Fruit fly (Drosophila melanogaster) whole organism, embryonic: ENCODE measurements around the gene CG12609.

Source experiments
- Abd-B ChIP-seq: fragments of 200-800 bp; sonication (Bioruptor generic); optimal IDR thresholded peaks from 2 replicates; lab custom pipeline; 2018; ENCODE audit warnings: missing biosample characterization, mild to moderate bottlenecking, missing genetic modification characterization, moderate library complexity
- Bdp1 ChIP-seq: fragments of 200-800 bp; sonication (Bioruptor generic); optimal IDR thresholded peaks from 3 replicates; lab custom pipeline; 2016; ENCODE audit warnings: missing biosample characterization, missing genetic modification characterization
- CG10274 ChIP-seq: fragments of 200-800 bp; sonication (Bioruptor generic); optimal IDR thresholded peaks from 3 replicates; lab custom pipeline; 2017; ENCODE audit warnings: missing biosample characterization, mild to moderate bottlenecking, missing genetic modification characterization
- CG10321 ChIP-seq: fragments of 200-800 bp; sonication (Bioruptor generic); IDR thresholded peaks from 2 replicates; pipeline ENCODE4 v1.3.6; 2022; ENCODE audit warnings: missing biosample characterization, missing genetic modification characterization
- CG10543 ChIP-seq: fragments of 200-800 bp; sonication (Bioruptor generic); optimal IDR thresholded peaks from 3 replicates; lab custom pipeline; 2017; ENCODE audit warnings: missing biosample characterization, mild to moderate bottlenecking, missing genetic modification characterization, moderate library complexity
- CG10654 ChIP-seq: fragments of 200-800 bp; sonication (Bioruptor generic); optimal IDR thresholded peaks from 2 replicates; lab custom pipeline; 2016; ENCODE audit warnings: missing biosample characterization, missing genetic modification characterization
- CG13424 ChIP-seq: fragments of 200-800 bp; sonication (Bioruptor generic); optimal IDR thresholded peaks from 2 replicates; lab custom pipeline; 2019; ENCODE audit warnings: missing biosample characterization, mild to moderate bottlenecking, missing genetic modification characterization, moderate library complexity
- CG13775 ChIP-seq: fragments of 200-800 bp; sonication (Bioruptor generic); optimal IDR thresholded peaks from 3 replicates; lab custom pipeline; 2017; ENCODE audit warnings: missing biosample characterization, mild to moderate bottlenecking, missing genetic modification characterization
- CG15479 ChIP-seq: fragments of 200-800 bp; sonication (Bioruptor generic); optimal IDR thresholded peaks from 3 replicates; lab custom pipeline; 2019; ENCODE audit warnings: missing biosample characterization, mild to moderate bottlenecking, missing genetic modification characterization, moderate library complexity
- CG17568 ChIP-seq: fragments of 200-800 bp; sonication (Bioruptor generic); optimal IDR thresholded peaks from 2 replicates; lab custom pipeline; 2018; ENCODE audit warnings: missing biosample characterization, mild to moderate bottlenecking, missing genetic modification characterization, moderate library complexity
- CG18011 ChIP-seq: fragments of 200-800 bp; sonication (Bioruptor generic); optimal IDR thresholded peaks from 2 replicates; lab custom pipeline; 2017; ENCODE audit warnings: missing biosample characterization, missing genetic modification characterization, mild to moderate bottlenecking, moderate library complexity, missing genotype
- CG33557 ChIP-seq: fragments of 200-800 bp; sonication (Bioruptor generic); optimal IDR thresholded peaks from 2 replicates; lab custom pipeline; 2019; ENCODE audit warnings: missing biosample characterization, mild to moderate bottlenecking, missing genetic modification characterization, moderate library complexity
- CG3726 ChIP-seq: fragments of 200-800 bp; sonication (Bioruptor generic); IDR thresholded peaks from 3 replicates; pipeline ENCODE4, ENCODE4 v1.3.6; 2022; ENCODE audit warnings: missing biosample characterization, missing genetic modification characterization
- CG3838 ChIP-seq: fragments of 200-800 bp; sonication (Bioruptor generic); optimal IDR thresholded peaks from 3 replicates; lab custom pipeline; 2016; ENCODE audit warnings: missing biosample characterization, missing genetic modification characterization
- CG4617 ChIP-seq: fragments of 200-800 bp; sonication (Bioruptor generic); optimal IDR thresholded peaks from 3 replicates; lab custom pipeline; 2016; ENCODE audit warnings: missing biosample characterization, missing genetic modification characterization, borderline replicate concordance
- CG4730 ChIP-seq: fragments of 200-800 bp; sonication (Bioruptor generic); IDR thresholded peaks from 2 replicates; pipeline ENCODE4 v1.3.6; 2022; ENCODE audit warnings: missing biosample characterization, missing genetic modification characterization
- CG6175 ChIP-seq: fragments of 200-800 bp; sonication (Bioruptor generic); IDR thresholded peaks from 3 replicates; pipeline ENCODE4 v1.3.6; 2022; ENCODE audit warnings: missing biosample characterization, missing genetic modification characterization
- CG6254 ChIP-seq: fragments of 200-800 bp; sonication (Bioruptor generic); optimal IDR thresholded peaks from 3 replicates; lab custom pipeline; 2017; ENCODE audit warnings: mild to moderate bottlenecking, missing biosample characterization, missing genetic modification reagents, missing genetic modification characterization
- CG8944 ChIP-seq: fragments of 200-800 bp; sonication (Bioruptor generic); optimal IDR thresholded peaks from 3 replicates; lab custom pipeline; 2016; ENCODE audit warnings: missing biosample characterization, missing genetic modification characterization
- CG9215 ChIP-seq: fragments of 200-800 bp; sonication (Bioruptor generic); IDR thresholded peaks from 2 replicates; pipeline ENCODE4 v1.3.6; 2022; ENCODE audit warnings: missing biosample characterization, missing genetic modification characterization
- CTCF ChIP-seq: fragments of 200-800 bp; sonication (Bioruptor generic); optimal IDR thresholded peaks from 2 replicates; lab custom pipeline; 2017; ENCODE audit warnings: missing biosample characterization, mild to moderate bottlenecking, missing genetic modification characterization, moderate library complexity
- Camta ChIP-seq: fragments of 200-800 bp; sonication (Bioruptor generic); optimal IDR thresholded peaks from 2 replicates; lab custom pipeline; 2016; ENCODE audit warnings: missing biosample characterization, missing genetic modification characterization
- Dfd ChIP-seq, 2 experiments: fragments of >200 bp; optimal IDR thresholded peaks; 2 replicates each; lab custom pipeline; 2017; ENCODE audit warnings: missing biosample characterization in 2 of 2, missing genetic modification characterization in 2 of 2
- Drgx ChIP-seq: fragments of 200-800 bp; sonication (Bioruptor generic); IDR thresholded peaks from 2 replicates; pipeline ENCODE4 v1.3.6; 2022; ENCODE audit warnings: missing biosample characterization, missing genetic modification characterization
- Fer1 ChIP-seq: fragments of 200-800 bp; sonication (Bioruptor generic); optimal IDR thresholded peaks from 2 replicates; lab custom pipeline; 2017; ENCODE audit warnings: missing biosample characterization, mild to moderate bottlenecking, missing genetic modification characterization
- Gsc ChIP-seq: fragments of 200-800 bp; sonication (Bioruptor generic); IDR thresholded peaks from 2 replicates; pipeline ENCODE4 v1.3.6; 2022; ENCODE audit warnings: missing biosample characterization, missing genetic modification characterization
- H2.0 ChIP-seq: fragments of 200-800 bp; sonication (Bioruptor generic); IDR thresholded peaks from 2 replicates; pipeline ENCODE4 v1.3.6; 2022; ENCODE audit warnings: missing biosample characterization, missing genetic modification characterization
- NK7.1 ChIP-seq: fragments of 200-800 bp; sonication (Bioruptor generic); optimal IDR thresholded peaks from 3 replicates; lab custom pipeline; 2016; ENCODE audit warnings: missing biosample characterization, missing genetic modification characterization
- Neu2 ChIP-seq: fragments of 200-800 bp; sonication (Bioruptor generic); optimal IDR thresholded peaks from 3 replicates; lab custom pipeline; 2016; ENCODE audit warnings: missing biosample characterization, missing genetic modification characterization, borderline replicate concordance
- Oaz ChIP-seq: fragments of 200-800 bp; sonication (Bioruptor generic); IDR thresholded peaks from 2 replicates; pipeline ENCODE4 v1.3.6; 2022; ENCODE audit warnings: missing biosample characterization, missing genetic modification characterization
- Pdp1 ChIP-seq, 2 experiments: fragments of 200-800 bp; sonication (Bioruptor generic); optimal IDR thresholded peaks; 3 replicates each; lab custom pipeline; 2016; ENCODE audit warnings: missing biosample characterization in 2 of 2, missing genetic modification characterization in 2 of 2, mild to moderate bottlenecking in 1 of 2, moderate library complexity in 1 of 2
- Taf1 ChIP-seq: fragments of 200-800 bp; sonication (Bioruptor generic); IDR thresholded peaks from 2 replicates; pipeline ENCODE4 v1.3.6; 2022; ENCODE audit warnings: missing biosample characterization, missing genetic modification characterization
- amos ChIP-seq: fragments of 200-800 bp; sonication (Bioruptor generic); IDR thresholded peaks from 2 replicates; pipeline ENCODE4 v1.3.6; 2022; ENCODE audit warnings: missing biosample characterization, missing genetic modification characterization; ENCODE audit not compliant: partially characterized antibody
- cas ChIP-seq: fragments of 200-800 bp; sonication (Bioruptor generic); IDR thresholded peaks from 2 replicates; pipeline ENCODE4 v1.3.6; 2022; ENCODE audit warnings: missing biosample characterization, missing genetic modification characterization
- chm ChIP-seq: fragments of 200-800 bp; sonication (Bioruptor generic); IDR thresholded peaks from 2 replicates; pipeline ENCODE4 v1.3.6; 2022; ENCODE audit warnings: missing biosample characterization, missing genetic modification characterization
- fd64A ChIP-seq: fragments of 200-800 bp; sonication (Bioruptor generic); optimal IDR thresholded peaks from 3 replicates; lab custom pipeline; 2018; ENCODE audit warnings: missing biosample characterization, mild to moderate bottlenecking, missing genetic modification characterization
- fru ChIP-seq: fragments of >200 bp; optimal IDR thresholded peaks from 2 replicates; lab custom pipeline; 2017
- gsb-n ChIP-seq: fragments of 200-800 bp; sonication (Bioruptor generic); optimal IDR thresholded peaks from 3 replicates; lab custom pipeline; 2018; ENCODE audit warnings: missing biosample characterization, mild to moderate bottlenecking, missing genetic modification characterization
- her ChIP-seq: fragments of 200-800 bp; sonication (Bioruptor generic); optimal IDR thresholded peaks from 2 replicates; lab custom pipeline; 2016; ENCODE audit warnings: missing biosample characterization, missing genetic modification characterization
- jigr1 ChIP-seq: fragments of 200-800 bp; sonication (Bioruptor generic); IDR thresholded peaks from 3 replicates; pipeline ENCODE4 v1.3.6; 2022; ENCODE audit warnings: missing biosample characterization, missing genetic modification characterization
- kah ChIP-seq: fragments of 200-800 bp; sonication (Bioruptor generic); optimal IDR thresholded peaks from 2 replicates; lab custom pipeline; 2018; ENCODE audit warnings: missing biosample characterization, mild to moderate bottlenecking, missing genetic modification characterization
- mam ChIP-seq: fragments of 200-800 bp; sonication (Bioruptor generic); optimal IDR thresholded peaks from 3 replicates; lab custom pipeline; 2016; ENCODE audit warnings: missing biosample characterization, missing genetic modification characterization
- phol ChIP-seq: fragments of 200-800 bp; sonication (Bioruptor generic); optimal IDR thresholded peaks from 3 replicates; lab custom pipeline; 2018; ENCODE audit warnings: missing biosample characterization, mild to moderate bottlenecking, missing genetic modification characterization, moderate library complexity
- repo ChIP-seq: fragments of 200-800 bp; sonication (Bioruptor generic); optimal IDR thresholded peaks from 2 replicates; lab custom pipeline; 2016; ENCODE audit warnings: missing biosample characterization, missing genetic modification characterization
- scrt ChIP-seq: fragments of 200-800 bp; sonication (Bioruptor generic); optimal IDR thresholded peaks from 2 replicates; lab custom pipeline; 2018; ENCODE audit warnings: missing biosample characterization, mild to moderate bottlenecking, missing genetic modification characterization, moderate library complexity
- sr ChIP-seq: fragments of 200-800 bp; sonication (Bioruptor generic); IDR thresholded peaks from 3 replicates; pipeline ENCODE4 v1.3.6; 2022; ENCODE audit warnings: missing biosample characterization, missing genetic modification characterization
- tio ChIP-seq: fragments of 200-800 bp; sonication (Bioruptor generic); optimal IDR thresholded peaks from 2 replicates; lab custom pipeline; 2017; ENCODE audit warnings: missing biosample characterization, missing genetic modification characterization, inconsistent platforms
- toy ChIP-seq: fragments of 200-800 bp; sonication (Bioruptor generic); IDR thresholded peaks from 2 replicates; pipeline ENCODE4 v1.3.6; 2022; ENCODE audit warnings: missing biosample characterization, missing genetic modification characterization
- trh ChIP-seq: fragments of 200-800 bp; sonication (Bioruptor generic); optimal IDR thresholded peaks from 2 replicates; lab custom pipeline; 2016; ENCODE audit warnings: missing biosample characterization, missing genetic modification characterization
- vvl ChIP-seq: fragments of 200-800 bp; sonication (Bioruptor generic); IDR thresholded peaks from 2 replicates; pipeline ENCODE4 v1.3.6; 2022; ENCODE audit warnings: missing biosample characterization, missing genetic modification characterization

Gene CG12609

dm6 chrX:18789353-18790210 is 41.5 kb upstream of the CG12609 start (continued):
- TF ChIP-seq Bdp1: peak; percentile 22
- peak; percentile 14; the same call in 1 of the 2 replicates for TF ChIP-seq Drgx
- peak; percentile 56 for TF ChIP-seq CG18011 (GFP tag; lab: Kevin White, UChicago)
- TF ChIP-seq fru (lab: Kevin White, UChicago): no peak
- 0 out of 2 replicates have a peak, but pooled peaks have one; percentile 11 for TF ChIP-seq CG4730 (GFP tag; lab: Robert Waterston, UW)
- peak; percentile 59 for TF ChIP-seq Fer1 (GFP tag; lab: Kevin White, UChicago)
- TF ChIP-seq phol (tag; lab: Kevin White, UChicago): peak; percentile 62
- TF ChIP-seq H2.0 (GFP tag; lab: Robert Waterston, UW): no peak
- TF ChIP-seq CG13775: peak; percentile 78
- TF ChIP-seq scrt (GFP tag; lab: Kevin White, UChicago): no peak
- peak; percentile 60 for TF ChIP-seq CG10543 (GFP tag; lab: Kevin White, UChicago)
- TF ChIP-seq CG10321 (GFP tag; lab: Robert Waterston, UW): no peak
- TF ChIP-seq CG6175 (GFP tag; lab: Robert Waterston, UW): no peak
- no peak for TF ChIP-seq Neu2 (GFP tag; lab: Kevin White, UChicago)
- TF ChIP-seq vvl (GFP tag; lab: Robert Waterston, UW): no peak; the same call in 1 of the 2 replicates
- peak; percentile 34 for TF ChIP-seq mam (GFP tag; lab: Kevin White, UChicago)
- TF ChIP-seq CG6254 (GFP tag; lab: Kevin White, UChicago): no peak
- peak; percentile 5 for TF ChIP-seq CG3838 (GFP tag; lab: Kevin White, UChicago)
- TF ChIP-seq CG3726 (GFP tag; lab: Robert Waterston, UW): no peak
- no peak for TF ChIP-seq jigr1
- TF ChIP-seq toy (GFP tag; lab: Robert Waterston, UW): no peak
- no peak for TF ChIP-seq amos (GFP tag; lab: Robert Waterston, UW)
- TF ChIP-seq tio (GFP tag; lab: Kevin White, UChicago): peak; percentile 80
- peak; percentile 17 for TF ChIP-seq NK7.1
- no peak; the same call in 1 of the 2 replicates for TF ChIP-seq Oaz (GFP tag; lab: Robert Waterston, UW)
- peak; percentile 45 for TF ChIP-seq Camta (GFP tag; lab: Kevin White, UChicago)
- TF ChIP-seq Taf1 (GFP tag; lab: Robert Waterston, UW): no peak; the same call in 1 of the 2 replicates
- no peak for TF ChIP-seq CG33557 (GFP tag; lab: Kevin White, UChicago)
- TF ChIP-seq CG17568 (GFP tag; lab: Kevin White, UChicago): peak; percentile 20
- no peak for TF ChIP-seq CG15479 (GFP tag; lab: Kevin White, UChicago)
- TF ChIP-seq sr (GFP tag; lab: Robert Waterston, UW): peak; percentile 83
- peak; percentile 55 for TF ChIP-seq CG10274 (GFP tag; lab: Kevin White, UChicago)
- TF ChIP-seq CG13424 (tag; lab: Kevin White, UChicago): peak; percentile 69
- peak; percentile 43 to 45 for TF ChIP-seq Pdp1 (GFP tag; optimal IDR thresholded peaks at IDR 0.05; lab: Kevin White, UChicago)
- no peak for TF ChIP-seq Gsc
- TF ChIP-seq CG4617 (GFP tag; lab: Kevin White, UChicago): no peak
- TF ChIP-seq cas: no peak
- peak; percentile 10 for TF ChIP-seq trh (GFP tag; lab: Kevin White, UChicago)
- no peak for TF ChIP-seq kah (GFP tag; lab: Kevin White, UChicago)
- TF ChIP-seq CG9215 (GFP tag; lab: Robert Waterston, UW): peak; percentile 54
- TF ChIP-seq CTCF: no peak
- no peak for TF ChIP-seq fd64A (GFP tag; lab: Kevin White, UChicago)
- peak; percentile 48 for TF ChIP-seq Abd-B (GFP tag; lab: Kevin White, UChicago)
- peak; percentile 9 for TF ChIP-seq gsb-n
- TF ChIP-seq chm (GFP tag; lab: Robert Waterston, UW): no peak
- no peak for TF ChIP-seq repo (GFP tag; lab: Kevin White, UChicago)
- peak; percentile 14 for TF ChIP-seq her (GFP tag; lab: Kevin White, UChicago)
- no peak for TF ChIP-seq Dfd (GFP tag; optimal IDR thresholded peaks at IDR 0.05; lab: Kevin White, UChicago)
- TF ChIP-seq CG8944 (GFP tag; lab: Kevin White, UChicago): peak; percentile 29
- TF ChIP-seq CG10654: peak; percentile 42
